Fruit fly (Drosophila melanogaster): Measurements from ENCODE around the gene veli.

veli gene

DNA sequence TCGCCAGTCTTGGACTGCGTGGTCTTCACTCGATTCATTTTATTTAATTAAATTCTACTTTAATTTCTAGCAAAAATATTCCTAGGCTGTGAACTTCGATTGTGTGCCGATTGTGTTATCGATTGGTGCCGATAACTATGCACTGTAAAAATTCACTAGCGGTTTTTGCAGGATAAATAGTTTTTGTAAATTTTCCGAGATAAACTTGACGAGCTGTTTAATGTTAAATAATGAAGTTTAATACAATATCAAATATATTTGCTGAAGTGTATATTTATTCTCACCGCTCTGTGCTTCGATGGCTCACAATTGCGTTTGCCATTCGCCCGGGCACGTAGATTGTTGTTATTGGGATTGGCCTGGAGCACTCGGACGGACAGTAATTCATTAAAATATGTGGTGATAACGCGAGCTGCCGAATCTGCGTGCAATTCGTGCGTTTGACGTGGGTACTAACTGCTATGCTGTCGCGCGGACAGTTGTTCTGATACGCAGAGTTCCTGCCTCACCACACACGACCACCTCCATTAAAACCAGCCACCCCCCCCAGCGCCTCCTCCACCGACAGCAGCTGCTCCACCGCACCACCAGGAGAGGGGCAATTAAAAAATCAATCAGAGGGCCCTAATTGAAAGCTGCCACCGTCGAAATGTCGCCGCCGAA is 40.4 kb downstream of the veli start, which contains the start of the genes EMC6 and Hr96 (continued):
- TF ChIP-seq CG34406 (GFP tag; optimal IDR thresholded peaks at IDR 0.05) (peak; percentile 88), CG11294 (GFP tag; IDR thresholded peaks at IDR 0.05) (peak; percentile 89), CG31627 (GFP tag; optimal IDR thresholded peaks at IDR 0.05) (peak; percentile 93), CG32006 (GFP tag; optimal IDR thresholded peaks at IDR 0.05) (no peak), CG3032 (tag; optimal IDR thresholded peaks at IDR 0.05) (peak; percentile 90), vri (GFP tag; optimal IDR thresholded peaks at IDR 0.05) (no peak), CG10669 (GFP tag; optimal IDR thresholded peaks at IDR 0.05) (peak; percentile 87), CG4318 (GFP tag; optimal IDR thresholded peaks at IDR 0.05) (no peak), fkh (GFP tag; optimal IDR thresholded peaks at IDR 0.05) (no peak)

DNA sequence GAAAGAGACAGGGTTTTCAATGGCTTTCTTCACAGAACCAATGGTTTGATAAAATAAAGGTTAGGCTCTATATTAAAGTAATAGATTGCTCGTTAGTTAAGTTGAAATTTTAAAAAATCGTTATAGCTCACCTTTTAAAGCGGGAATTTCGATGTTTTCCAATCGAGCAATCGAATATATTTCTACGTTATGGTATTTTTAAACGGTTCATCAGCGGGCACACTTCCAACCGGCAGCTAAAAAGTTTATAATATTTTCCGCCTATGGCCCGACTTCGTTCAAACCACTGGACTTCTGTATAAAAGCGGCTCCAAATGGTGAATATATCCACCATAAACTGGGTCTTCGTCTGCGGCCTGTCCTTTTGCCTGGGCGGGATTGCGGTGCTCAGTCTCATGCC is 42.3 kb downstream of the veli start, which contains the start of gene beta4GalT7:
Gene beta4GalT7, plus strand, starts transcription at position 201 of the 400 bp plus-strand sequence.
- TF ChIP-seq CG10631 (GFP tag; optimal IDR thresholded peaks at IDR 0.05) (no peak), cyc (GFP tag; optimal IDR thresholded peaks at IDR 0.05) (no peak), Ets21C (GFP tag; optimal IDR thresholded peaks at IDR 0.05) (no peak), spab (GFP tag; optimal IDR thresholded peaks at IDR 0.05) (no peak), Eip75B (GFP tag; optimal IDR thresholded peaks at IDR 0.05) (no peak), dac (GFP tag; optimal IDR thresholded peaks at IDR 0.05) (no peak), Gug (GFP tag; IDR thresholded peaks at IDR 0.05) (no peak), CG11762 (GFP tag; optimal IDR thresholded peaks at IDR 0.05; ENCODE audit: insufficient read depth) (no peak), CG6792 (GFP tag; optimal IDR thresholded peaks at IDR 0.05) (no peak), esn (GFP tag; optimal IDR thresholded peaks at IDR 0.05) (no peak), CG6276 (GFP tag; optimal IDR thresholded peaks at IDR 0.05) (no peak), topi (GFP tag; optimal IDR thresholded peaks at IDR 0.05) (no peak), lz (GFP tag; optimal IDR thresholded peaks at IDR 0.05) (no peak), CG4318 (GFP tag; optimal IDR thresholded peaks at IDR 0.05) (no peak), net (GFP tag; optimal IDR thresholded peaks at IDR 0.05) (no peak), Hr4 (GFP tag; optimal IDR thresholded peaks at IDR 0.05) (no peak), fkh (GFP tag; optimal IDR thresholded peaks at IDR 0.05) (no peak), CG8119 (GFP tag; IDR thresholded peaks at IDR 0.05) (no peak), Ets96B (tag; optimal IDR thresholded peaks at IDR 0.05) (no peak)

All from whole organism, prepupa.